Worm (Caenorhabditis elegans) whole organism, L4 larva: Measurements from ENCODE around the gene lst-6.
"Not testable (repeated sequence)": the region's sequence is repeated elsewhere in the genome, so short reads cannot be mapped to it uniquely, and the experiment has no call there.

Experiments used
- F10B5.3 ChIP-seq: sonication (generic microtip); optimal IDR thresholded peaks from 2 replicates; lab custom pipeline; 2016; ENCODE audit warnings: mild to moderate bottlenecking, missing genetic modification characterization, missing compliant biosample characterization
- F37D6.2 ChIP-seq: sonication (generic microtip); optimal IDR thresholded peaks from 2 replicates; lab custom pipeline; 2016; ENCODE audit warnings: mild to moderate bottlenecking, missing genetic modification characterization, missing compliant biosample characterization
- F44E2.7 ChIP-seq: fragments of 200-800 bp; sonication (Bioruptor generic); IDR thresholded peaks from 2 replicates; pipeline ENCODE4 v2.1.2; 2022; ENCODE audit warnings: missing genetic modification characterization, missing compliant biosample characterization
- T20F7.1 ChIP-seq: fragments of 200-800 bp; sonication (Bioruptor generic); optimal IDR thresholded peaks from 2 replicates; lab custom pipeline; 2018; ENCODE audit warnings: mild to moderate bottlenecking, missing genetic modification characterization, missing compliant biosample characterization
- Y5F2A.4 ChIP-seq: fragments of 200-800 bp; sonication (Bioruptor generic); optimal IDR thresholded peaks from 2 replicates; lab custom pipeline; 2018; ENCODE audit warnings: mild to moderate bottlenecking, missing genetic modification characterization, missing compliant biosample characterization
- aly-2 ChIP-seq: sonication (generic microtip); optimal IDR thresholded peaks from 2 replicates; lab custom pipeline; 2018; ENCODE audit warnings: missing biosample characterization, missing genetic modification characterization
- ceh-62 ChIP-seq: sonication (generic microtip); optimal IDR thresholded peaks from 2 replicates; lab custom pipeline; 2017; ENCODE audit warnings: missing biosample characterization, missing genetic modification characterization
- dmd-9 ChIP-seq: fragments of 200-800 bp; sonication (Bioruptor generic); IDR thresholded peaks from 2 replicates; pipeline ENCODE4 v1.3.6; 2022; ENCODE audit warnings: missing genetic modification reagents, missing genetic modification characterization, missing compliant biosample characterization
- dpl-1 ChIP-seq: fragments of 150-350 bp; optimal IDR thresholded peaks from 2 replicates; lab custom pipeline; 2014; ENCODE audit warnings: missing biosample characterization, missing genetic modification reagents, missing genetic modification characterization
- duxl-1 ChIP-seq: sonication (generic microtip); optimal IDR thresholded peaks from 2 replicates; lab custom pipeline; 2016; ENCODE audit warnings: mild to moderate bottlenecking, missing genetic modification characterization, moderate library complexity, missing compliant biosample characterization; ENCODE audit not compliant: poor library complexity
- egl-43 ChIP-seq: fragments of 200-800 bp; sonication (Bioruptor generic); IDR thresholded peaks from 2 replicates; pipeline ENCODE4 v1.3.6; 2022; ENCODE audit warnings: missing genetic modification reagents, missing genetic modification characterization, missing compliant biosample characterization
- hlh-30 ChIP-seq: sonication (generic microtip); optimal IDR thresholded peaks from 2 replicates; lab custom pipeline; 2017; ENCODE audit warnings: antibody characterized with exemption, mild to moderate bottlenecking, missing genetic modification characterization, missing compliant biosample characterization; ENCODE audit not compliant: insufficient read depth
- hmg-1.1 ChIP-seq: fragments of 200-800 bp; sonication (Bioruptor generic); IDR thresholded peaks from 2 replicates; pipeline ENCODE4 v1.3.6; 2022; ENCODE audit warnings: missing genetic modification reagents, missing genetic modification characterization, missing compliant biosample characterization
- jun-1 ChIP-seq: fragments of 150-350 bp; optimal IDR thresholded peaks from 2 replicates; lab custom pipeline; 2014; ENCODE audit warnings: missing biosample characterization, missing genetic modification reagents, missing genetic modification characterization
- lim-7 ChIP-seq: fragments of 200-800 bp; sonication (Bioruptor generic); IDR thresholded peaks from 2 replicates; pipeline ENCODE4 v1.3.6; 2022; ENCODE audit warnings: missing genetic modification characterization, missing compliant biosample characterization
- lin-13 ChIP-seq: fragments of 150-350 bp; optimal IDR thresholded peaks from 2 replicates; lab custom pipeline; 2014; ENCODE audit warnings: missing biosample characterization, missing genetic modification reagents, missing genetic modification characterization
- lin-29 ChIP-seq: fragments of 200-800 bp; sonication (Bioruptor generic); IDR thresholded peaks from 2 replicates; pipeline ENCODE4 v1.3.6; 2022; ENCODE audit warnings: missing genetic modification reagents, missing genetic modification characterization, missing compliant biosample characterization
- lin-38 ChIP-seq: fragments of 200-800 bp; sonication (Bioruptor generic); IDR thresholded peaks from 2 replicates; pipeline ENCODE4 v1.3.6; 2022; ENCODE audit warnings: missing genetic modification reagents, missing genetic modification characterization, missing compliant biosample characterization
- lir-3 ChIP-seq: sonication (generic microtip); optimal IDR thresholded peaks from 2 replicates; lab custom pipeline; 2016; ENCODE audit warnings: mild to moderate bottlenecking, missing genetic modification characterization, missing compliant biosample characterization
- lsy-2 ChIP-seq, 2 experiments: fragments of 150-350 bp in 1 of 2; sonication (generic microtip) in 1 of 2; optimal IDR thresholded peaks; 2 replicates each; lab custom pipeline; 2014 to 2017; ENCODE audit warnings: missing biosample characterization in 2 of 2, missing genetic modification characterization in 2 of 2
- madf-9 ChIP-seq: fragments of 200-800 bp; sonication (Bioruptor generic); conservative IDR thresholded peaks from 2 replicates; pipeline ENCODE4 v1.3.6; 2022; ENCODE audit warnings: missing genetic modification reagents, missing genetic modification characterization, missing compliant biosample characterization
- mdl-1 ChIP-seq, 2 experiments: fragments of 150-350 bp in 1 of 2; sonication (generic microtip) in 1 of 2; optimal IDR thresholded peaks; 2 replicates each; lab custom pipeline; 2014 to 2017; ENCODE audit warnings: missing biosample characterization in 2 of 2, missing genetic modification characterization in 2 of 2
- mdt-29 ChIP-seq: fragments of 200-800 bp; sonication (Bioruptor generic); IDR thresholded peaks from 2 replicates; pipeline ENCODE4 v1.3.6; 2022; ENCODE audit warnings: missing genetic modification reagents, missing genetic modification characterization, missing compliant biosample characterization
- mes-2 ChIP-seq: sonication (generic microtip); optimal IDR thresholded peaks from 2 replicates; lab custom pipeline; 2016; ENCODE audit warnings: missing genotype, mild to moderate bottlenecking, missing genetic modification characterization, missing compliant biosample characterization; ENCODE audit not compliant: poor library complexity, severe bottlenecking
- mxl-3 ChIP-seq: fragments of 200-800 bp; sonication (Bioruptor generic); optimal IDR thresholded peaks from 2 replicates; lab custom pipeline; 2018; ENCODE audit warnings: mild to moderate bottlenecking, missing genetic modification characterization, missing compliant biosample characterization
- nhr-10 ChIP-seq: fragments of 150-350 bp; optimal IDR thresholded peaks from 2 replicates; lab custom pipeline; 2014; ENCODE audit warnings: missing biosample characterization, missing genetic modification characterization
- nhr-25 ChIP-seq: sonication (generic microtip); optimal IDR thresholded peaks from 2 replicates; lab custom pipeline; 2017; ENCODE audit warnings: missing genetic modification characterization, mild to moderate bottlenecking, missing compliant biosample characterization, antibody characterized with exemption, moderate library complexity, borderline replicate concordance; ENCODE audit not compliant: insufficient read depth
- nhr-28 ChIP-seq: fragments of 150-350 bp; optimal IDR thresholded peaks from 2 replicates; lab custom pipeline; 2014; ENCODE audit warnings: missing biosample characterization, missing genetic modification characterization
- nhr-76 ChIP-seq: fragments of 150-350 bp; optimal IDR thresholded peaks from 2 replicates; lab custom pipeline; 2014; ENCODE audit warnings: missing biosample characterization, missing genetic modification characterization
- php-3 ChIP-seq: fragments of 200-800 bp; sonication (Bioruptor generic); IDR thresholded peaks from 2 replicates; pipeline ENCODE4 v1.3.6; 2022; ENCODE audit warnings: missing genetic modification reagents, missing genetic modification characterization, missing compliant biosample characterization
- set-16 ChIP-seq: fragments of 200-800 bp; sonication (Bioruptor generic); IDR thresholded peaks from 2 replicates; pipeline ENCODE4 v1.3.6; 2022; ENCODE audit warnings: missing genetic modification reagents, missing genetic modification characterization, missing compliant biosample characterization
- snpc-4 ChIP-seq: fragments of 150-350 bp; optimal IDR thresholded peaks from 2 replicates; lab custom pipeline; 2014; ENCODE audit warnings: missing biosample characterization, missing genetic modification characterization
- spr-1 ChIP-seq: sonication (generic microtip); optimal IDR thresholded peaks from 2 replicates; lab custom pipeline; 2016; ENCODE audit warnings: mild to moderate bottlenecking, missing genetic modification characterization, missing compliant biosample characterization
- spr-3 ChIP-seq: fragments of 200-800 bp; sonication (Bioruptor generic); optimal IDR thresholded peaks from 2 replicates; lab custom pipeline; 2018; ENCODE audit warnings: mild to moderate bottlenecking, missing genetic modification characterization, missing compliant biosample characterization
- tag-97 ChIP-seq: fragments of 200-800 bp; sonication (Bioruptor generic); IDR thresholded peaks from 2 replicates; pipeline ENCODE4 v1.3.6; 2022; ENCODE audit warnings: missing genetic modification characterization, missing compliant biosample characterization
- unc-62 ChIP-seq, 3 experiments: fragments of 150-350 bp in 1 of 3; sonication (generic microtip); optimal IDR thresholded peaks in 2 of 3; peaks in 1 of 3; 1 replicate in 1 of 3; 2 replicates in 2 of 3; lab custom pipeline; 2014 to 2017; ENCODE audit warnings: missing biosample characterization in 3 of 3, missing genetic modification characterization in 3 of 3, missing genetic modification reagents in 3 of 3, missing genotype in 1 of 3
- zfp-2 ChIP-seq: sonication (generic microtip); optimal IDR thresholded peaks from 2 replicates; lab custom pipeline; 2016; ENCODE audit warnings: mild to moderate bottlenecking, missing genetic modification characterization, missing compliant biosample characterization
- zip-11 ChIP-seq: fragments of 200-800 bp; sonication (Bioruptor generic); IDR thresholded peaks from 2 replicates; pipeline ENCODE4 v1.3.6; 2022; ENCODE audit warnings: missing genetic modification characterization, missing compliant biosample characterization
- ztf-11 ChIP-seq: fragments of 150-350 bp; optimal IDR thresholded peaks from 2 replicates; lab custom pipeline; 2014; ENCODE audit warnings: missing biosample characterization, missing genetic modification characterization
- ztf-7 ChIP-seq: fragments of 150-350 bp; optimal IDR thresholded peaks from 2 replicates; lab custom pipeline; 2014; ENCODE audit warnings: missing biosample characterization, missing genetic modification characterization

Gene lst-6

DNA sequence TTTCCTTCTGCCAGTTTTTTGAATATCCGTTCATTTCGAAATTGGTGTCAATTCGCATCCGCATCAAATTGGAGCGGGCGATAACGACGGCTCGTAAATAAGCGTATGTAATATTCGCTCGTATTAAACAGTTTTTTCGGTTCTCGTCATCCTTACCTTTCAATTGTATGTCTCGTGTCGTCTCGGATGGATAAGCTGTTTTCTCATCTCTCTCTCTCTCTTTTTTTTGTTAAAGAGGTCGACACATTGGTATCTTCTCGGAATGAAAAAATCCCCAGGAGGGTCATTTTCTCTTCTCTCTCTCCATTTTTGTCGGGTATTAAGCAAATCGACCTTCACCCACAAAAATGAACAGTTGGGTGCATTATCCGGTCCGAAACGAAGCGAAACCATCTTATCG lies 43.4 kb downstream of the lst-6 start:
- TF ChIP-seq zfp-2 (tag; lab: Kevin White, UChicago) (no peak), nhr-28 (tag; lab: Kevin White, UChicago) (peak; percentile 11)

DNA sequence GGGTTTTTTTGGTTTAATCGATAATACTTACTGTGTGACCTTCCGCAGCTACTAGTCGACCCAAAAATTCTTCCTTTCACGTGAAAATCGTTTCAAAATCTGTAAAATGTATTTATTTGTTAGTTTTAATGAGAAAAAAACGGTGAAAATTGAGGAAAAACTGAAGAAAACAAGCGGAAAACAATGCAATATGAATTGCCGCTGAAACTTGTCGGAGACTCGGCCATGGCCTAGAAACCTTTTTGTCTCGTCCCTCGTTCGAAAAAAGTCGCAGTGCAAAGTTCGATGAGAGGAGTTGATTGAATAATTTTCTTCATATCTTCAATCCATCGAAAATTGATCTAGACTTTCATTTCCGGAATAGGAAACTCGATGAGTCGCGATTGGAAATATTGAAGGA lies 44.6 kb downstream of the lst-6 start, which contains the start of gene C15F1.8:
C15F1.8 (minus strand) TSS at position 101 of the 400 bp plus-strand sequence.
- TF ChIP-seq zip-11 (GFP tag; lab: Robert Waterston, UW); F37D6.2 (tag; lab: Kevin White, UChicago); mxl-3 (GFP tag; lab: Kevin White, UChicago): not testable (repeated sequence)

- peak in 1 of 2 experiments; percentile 62 for TF ChIP-seq lsy-2 (tag; optimal IDR thresholded peaks at IDR 0.05; lab: Kevin White, UChicago)
- no peak for TF ChIP-seq ztf-11 (tag; lab: Kevin White, UChicago)
- no peak for TF ChIP-seq nhr-76 (tag; lab: Kevin White, UChicago)
- TF ChIP-seq mdl-1 (tag; optimal IDR thresholded peaks at IDR 0.05; lab: Kevin White, UChicago) = no peak
- TF ChIP-seq dpl-1 = peak; percentile 20
- TF ChIP-seq tag-97 = no peak
- no peak for TF ChIP-seq lin-13 (GFP tag; lab: Kevin White, UChicago)
- peak; percentile 35 for TF ChIP-seq mes-2
- no peak for TF ChIP-seq spr-1 (tag; lab: Kevin White, UChicago)
Measured at ce11 chrII:6975725-6976124, 46.6 kb downstream of the lst-6 start.

DNA sequence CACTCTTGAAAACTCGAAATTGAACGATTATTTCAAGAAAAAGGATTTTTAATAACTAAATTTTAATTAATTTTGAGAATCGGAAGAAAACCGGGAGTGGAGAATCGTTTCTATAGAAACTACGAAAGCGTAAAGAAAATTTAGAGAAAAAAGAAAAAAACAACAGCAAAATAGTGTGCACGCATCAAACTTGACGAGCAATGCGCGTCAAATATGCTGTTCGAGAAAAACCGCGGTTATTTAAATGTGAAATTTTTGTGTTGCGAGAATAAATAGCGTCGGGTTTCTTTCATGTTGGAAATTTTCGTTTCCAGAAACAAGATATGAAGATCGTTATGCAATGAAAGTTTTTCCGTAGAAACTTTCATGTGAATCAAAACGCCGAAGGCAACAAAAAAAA lies 48.3 kb downstream of the lst-6 start:
- TF ChIP-seq unc-62 (GFP tag; optimal IDR thresholded peaks at IDR 0.05 in 1 of 2; lab: Kevin White, UChicago) (no peak), unc-62 (tag; optimal IDR thresholded peaks at IDR 0.05; lab: Kevin White, UChicago) (no peak), aly-2 (tag; lab: Kevin White, UChicago) (no peak), ztf-11 (tag; lab: Kevin White, UChicago) (no peak), nhr-25 (tag; lab: Kevin White, UChicago) (no peak), snpc-4 (tag; lab: Kevin White, UChicago) (no peak), spr-3 (GFP tag; lab: Kevin White, UChicago) (no peak), hlh-30 (peak; percentile 57), hmg-1.1 (GFP tag; lab: Robert Waterston, UW) (peak; percentile 43; the same call in 1 of the 2 replicates), T20F7.1 (GFP tag; lab: Kevin White, UChicago) (peak; percentile 65), dmd-9 (GFP tag; lab: Robert Waterston, UW) (no peak), dpl-1 (peak; percentile 88), F44E2.7 (no peak), set-16 (no peak), lir-3 (no peak), duxl-1 (tag; lab: Kevin White, UChicago) (no peak), jun-1 (no peak), ztf-7 (tag; lab: Kevin White, UChicago) (no peak), madf-9 (GFP tag; lab: Robert Waterston, UW) (no peak), mes-2 (peak; percentile 74), lim-7 (GFP tag; lab: Robert Waterston, UW) (no peak), egl-43 (GFP tag; lab: Robert Waterston, UW) (no peak), lin-29 (GFP tag; lab: Robert Waterston, UW) (no peak), mdt-29 (GFP tag; lab: Robert Waterston, UW) (no peak), F10B5.3 (tag; lab: Kevin White, UChicago) (no peak), nhr-10 (tag; lab: Kevin White, UChicago) (no peak), ceh-62 (tag; lab: Kevin White, UChicago) (no peak), lsy-2 (tag; optimal IDR thresholded peaks at IDR 0.05; lab: Kevin White, UChicago) (peak in 1 of 2 experiments; percentile 76), lin-38 (GFP tag; lab: Robert Waterston, UW) (peak; percentile 52), Y5F2A.4 (no peak), php-3 (GFP tag; lab: Robert Waterston, UW) (no peak)
- TF ChIP-seq, all 104 proteins: peak for 7
